Worm (Caenorhabditis elegans): ENCODE measurements around the gene Y46B2A.4.

DNA sequence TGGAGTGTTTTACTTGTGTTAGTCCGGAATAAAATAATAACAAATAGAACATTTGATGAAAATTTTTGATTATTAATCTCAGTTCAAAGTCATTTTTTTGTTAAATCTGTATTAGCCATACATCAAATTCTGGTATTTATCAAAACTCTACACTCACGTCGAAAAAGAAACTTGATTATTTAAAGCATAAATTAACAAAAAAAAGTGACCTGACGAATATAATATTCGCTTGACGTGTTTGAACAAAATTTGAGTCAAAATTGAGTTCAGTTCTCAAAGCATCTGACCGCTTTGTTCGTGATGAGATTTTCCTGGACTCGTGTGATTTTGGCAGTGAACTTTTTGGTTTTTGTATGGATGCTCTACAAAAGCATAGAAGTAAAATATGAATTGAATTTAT is 38.1 kb upstream of the Y46B2A.4 start, which contains the start of gene F46F5.10:
- TF ChIP-seq T26A8.4 (GFP tag; IDR thresholded peaks at IDR 0.05) (no peak), lsy-2 (tag; optimal IDR thresholded peaks at IDR 0.05) (no peak), ama-1 (optimal IDR thresholded peaks at IDR 0.05) (no peak)
